Worm (Caenorhabditis elegans): ENCODE data around the gene srw-97.
A peak's percentile ranks its signal among the peaks of the same experiment; 100 is the strongest.
"Not testable (repeated sequence)": the region's sequence is repeated elsewhere in the genome, so short reads cannot be mapped to it uniquely, and the experiment has no call there.

Gene srw-97

ce11 chrII:1666025-1666424 is 2.8 kb downstream of the srw-97 start, which contains the start of gene srlf-29:
TSS of gene srlf-29 (plus strand) at chrII:1666325.
- no peak for TF ChIP-seq egl-5 (tag; optimal IDR thresholded peaks at IDR 0.05)

DNA sequence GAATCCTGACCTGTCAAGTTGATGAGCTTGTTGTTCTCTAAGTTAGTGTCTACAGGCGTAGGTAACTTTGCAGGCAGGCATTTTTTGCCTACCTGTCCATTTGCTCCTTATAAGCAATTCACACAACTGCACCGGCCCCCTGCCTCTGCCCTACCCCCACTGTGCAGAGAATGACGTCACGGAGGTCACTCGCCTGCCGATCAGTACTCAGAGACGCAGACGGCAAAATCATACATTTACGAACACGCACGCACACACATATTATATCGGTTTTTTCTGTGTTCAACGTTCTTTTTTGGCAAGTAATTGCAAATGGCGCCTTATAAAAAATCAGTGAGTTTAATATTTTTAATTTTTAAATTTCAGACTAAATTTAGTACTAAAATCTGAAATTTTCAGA is 5.3 kb downstream of the srw-97 start, which contains the start of gene duxl-1:
duxl-1 (plus strand) TSS at position 184 of the 400 bp plus-strand sequence.
- TF ChIP-seq nhr-23 (tag; optimal IDR thresholded peaks at IDR 0.05) = peak; percentile 37
- peak; percentile 6 for TF ChIP-seq lin-15B (tag; optimal IDR thresholded peaks at IDR 0.05)
- TF ChIP-seq ceh-9 (tag; optimal IDR thresholded peaks at IDR 0.05) = no peak
- peak; percentile 9 for TF ChIP-seq nhr-25 (tag; optimal IDR thresholded peaks at IDR 0.05)
- no peak for TF ChIP-seq fkh-10 (GFP tag; optimal IDR thresholded peaks at IDR 0.05)
- TF ChIP-seq sea-2 (GFP tag; optimal IDR thresholded peaks at IDR 0.05) = no peak
- TF ChIP-seq elt-1 (tag; optimal IDR thresholded peaks at IDR 0.05) = no peak
- peak; percentile 54 for TF ChIP-seq elt-2 (tag; optimal IDR thresholded peaks at IDR 0.05)
- no peak for TF ChIP-seq tbx-2 (tag; optimal IDR thresholded peaks at IDR 0.05)

ce11 chrII:1662881-1663280 is 5.9 kb downstream of the srw-97 start, which contains the start of gene ZC204.14:
TSS of gene ZC204.14 (minus strand) at chrII:1662949.
- TF ChIP-seq egl-27 (tag; optimal IDR thresholded peaks at IDR 0.05) (no peak), pha-4 (tag; optimal IDR thresholded peaks at IDR 0.05) (no peak), mml-1 (tag; optimal IDR thresholded peaks at IDR 0.05) (no peak), ceh-16 (tag; optimal IDR thresholded peaks at IDR 0.05) (no peak), R02D3.7 (tag; optimal IDR thresholded peaks at IDR 0.05) (no peak), snpc-4 (tag; optimal IDR thresholded peaks at IDR 0.05) (no peak), nhr-67 (tag; optimal IDR thresholded peaks at IDR 0.05) (no peak), ceh-28 (tag; optimal IDR thresholded peaks at IDR 0.05) (no peak), mdl-1 (tag; optimal IDR thresholded peaks at IDR 0.05) (no peak), nhr-237 (tag; optimal IDR thresholded peaks at IDR 0.05) (no peak), fos-1 (tag; optimal IDR thresholded peaks at IDR 0.05) (no peak), nhr-12 (tag; optimal IDR thresholded peaks at IDR 0.05) (no peak), nhr-43 (tag; optimal IDR thresholded peaks at IDR 0.05; ENCODE audit: poor library complexity, severe bottlenecking) (no peak), fkh-10 (GFP tag; optimal IDR thresholded peaks at IDR 0.05) (no peak), ZK546.5 (tag; optimal IDR thresholded peaks at IDR 0.05) (no peak), lsy-12 (tag; optimal IDR thresholded peaks at IDR 0.05) (no peak), aly-2 (tag; optimal IDR thresholded peaks at IDR 0.05) (no peak), eor-1 (tag; optimal IDR thresholded peaks at IDR 0.05) (no peak)

DNA sequence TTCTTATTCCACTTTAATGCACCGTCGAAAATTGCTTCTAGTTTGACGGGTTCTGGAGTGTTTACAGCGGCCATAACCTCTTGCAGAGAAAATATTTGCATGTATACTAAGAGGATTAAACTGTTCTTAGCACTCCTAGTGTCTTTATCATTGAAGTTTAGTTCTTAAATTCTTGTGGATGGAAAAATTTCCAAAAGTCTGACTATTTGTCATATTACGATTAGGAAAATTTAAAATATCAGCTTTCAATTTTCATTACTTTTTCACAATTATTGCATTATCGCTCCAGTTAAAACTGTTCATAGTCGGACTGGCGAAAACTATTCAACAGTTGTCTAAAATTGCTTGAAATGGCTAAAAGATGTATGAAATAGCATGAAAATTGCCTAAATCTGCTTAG is 7.9 kb downstream of the srw-97 start, which contains the start of gene ZC204.13:
ZC204.13 (minus strand) TSS at position 101 of the 400 bp plus-strand sequence.
- not testable (repeated sequence) for TF ChIP-seq ama-1 (optimal IDR thresholded peaks at IDR 0.05); mml-1 (tag; optimal IDR thresholded peaks at IDR 0.05); pqm-1 (tag; optimal IDR thresholded peaks at IDR 0.05)

DNA sequence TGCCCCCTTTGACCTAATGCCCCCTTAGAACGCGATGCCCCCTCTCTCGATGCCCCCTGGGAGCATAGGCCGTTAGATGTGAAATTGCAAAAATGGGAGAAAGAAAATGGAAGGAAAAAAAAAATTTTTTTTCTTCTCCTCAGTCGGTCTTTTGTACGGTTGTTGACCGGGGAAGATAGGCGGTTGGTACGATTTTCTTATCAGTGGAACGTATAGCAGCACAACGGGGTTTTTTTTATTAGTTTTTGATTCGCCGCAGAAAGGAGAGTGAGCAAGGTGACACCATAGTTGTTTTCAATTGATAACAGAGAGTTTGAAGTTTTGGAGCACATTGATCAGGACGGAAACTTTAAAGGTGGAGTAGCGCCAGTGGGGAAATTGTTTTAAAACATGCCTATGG is 9.1 kb downstream of the srw-97 start:
- TF ChIP-seq pqm-1 (tag; optimal IDR thresholded peaks at IDR 0.05) (peak; percentile 31), elt-2 (tag; optimal IDR thresholded peaks at IDR 0.05) (peak; percentile 84)

DNA sequence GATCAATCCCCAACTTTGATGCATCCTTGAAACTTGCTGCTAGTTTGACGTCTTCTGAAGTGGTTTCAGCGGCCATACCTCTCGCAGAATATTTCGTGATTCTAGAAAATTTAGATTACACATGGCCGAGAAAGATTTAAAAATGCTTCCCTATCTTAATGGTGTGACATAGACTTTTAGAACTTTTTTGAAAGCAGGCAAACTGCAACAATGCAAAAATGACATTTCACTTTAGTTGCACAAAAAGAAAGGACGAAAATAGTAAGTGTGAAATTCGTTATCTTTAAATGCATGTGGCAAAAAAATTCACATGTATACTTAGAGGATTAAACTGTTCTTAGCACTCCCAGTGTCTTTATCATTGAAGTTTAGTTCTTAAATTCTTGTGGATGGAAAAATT is 11.6 kb downstream of the srw-97 start, which contains the start of gene ZC204.12:
ZC204.12 (minus strand) TSS at position 101 of the 400 bp plus-strand sequence.
- TF ChIP-seq zag-1 (tag; optimal IDR thresholded peaks at IDR 0.05) (no peak), snpc-4 (tag; optimal IDR thresholded peaks at IDR 0.05) (no peak), lsy-12 (tag; optimal IDR thresholded peaks at IDR 0.05) (no peak), nhr-237 (tag; optimal IDR thresholded peaks at IDR 0.05) (no peak), jun-1 (tag; optimal IDR thresholded peaks at IDR 0.05) (no peak), elt-3 (tag; optimal IDR thresholded peaks at IDR 0.05) (no peak)

ce11 chrII:1654917-1655316 is 13.9 kb downstream of the srw-97 start, which contains the start of gene btb-12:
TSS of gene btb-12 (plus strand) at chrII:1655217.
- no peak for TF ChIP-seq nhr-43 (tag; optimal IDR thresholded peaks at IDR 0.05; ENCODE audit: poor library complexity, severe bottlenecking)
- TF ChIP-seq ztf-11 (tag; optimal IDR thresholded peaks at IDR 0.05) = no peak
- TF ChIP-seq nhr-77 (tag; optimal IDR thresholded peaks at IDR 0.05) = no peak
- no peak for TF ChIP-seq egl-5 (tag; optimal IDR thresholded peaks at IDR 0.05)
- no peak for TF ChIP-seq elt-3 (tag; optimal IDR thresholded peaks at IDR 0.05)
- TF ChIP-seq nhr-67 (tag; optimal IDR thresholded peaks at IDR 0.05) = no peak

All from whole organism, L3 larva.